3 worm cellular contexts compared by ENCODE assay signal in the genomic region with DNA sequence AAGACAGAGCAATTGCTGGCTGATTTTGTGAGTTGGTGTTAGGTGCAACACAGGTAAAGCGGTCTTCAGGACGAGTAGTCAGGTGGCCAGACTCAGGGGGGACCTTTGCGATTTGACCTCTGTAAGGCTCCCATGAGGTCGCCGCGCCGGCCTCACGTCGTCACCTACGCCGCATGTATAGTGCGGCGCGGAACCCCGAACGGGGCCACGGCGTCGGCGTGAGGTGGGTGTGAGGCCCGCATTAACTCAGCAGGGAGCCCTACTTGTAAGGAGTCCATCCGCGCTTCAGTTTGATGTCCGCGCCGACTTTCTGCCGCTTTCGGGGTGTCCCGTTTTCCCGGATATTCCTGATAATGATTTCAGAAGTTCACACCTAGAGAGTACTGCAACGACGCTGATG.
A peak's percentile ranks its signal among the peaks of the same experiment; 100 is the strongest.
TF ChIP-seq lines count a peak whose summit lies in the region.

No protein-coding gene starts in this region.

TF ChIP-seq in whole organism, L4 larva, 104 proteins besides CTCF, POLR2A, EP300 and RAD21:
- no peak for TF ChIP-seq ceh-82 (tag; optimal IDR thresholded peaks at IDR 0.05; lab: Kevin White, UChicago)
- TF ChIP-seq set-16 (GFP tag; IDR thresholded peaks at IDR 0.05; lab: Robert Waterston, UW), result peak; percentile 91
- TF ChIP-seq lir-3 (tag; optimal IDR thresholded peaks at IDR 0.05; lab: Kevin White, UChicago), result no peak
- no peak for TF ChIP-seq lin-39 (tag; optimal IDR thresholded peaks at IDR 0.05; lab: Kevin White, UChicago)
TF ChIP-seq in whole organism, L4 larva: peak in this region for 1.

TF ChIP-seq in whole organism, late embryonic, 69 proteins besides CTCF, POLR2A, EP300 and RAD21:
- TF ChIP-seq elt-4 (tag; optimal IDR thresholded peaks at IDR 0.05; lab: Kevin White, UChicago), result peak; percentile 29
- TF ChIP-seq elt-2 (tag; optimal IDR thresholded peaks at IDR 0.05; lab: Kevin White, UChicago), result no peak
TF ChIP-seq in whole organism, late embryonic: peak in this region for 1.

TF ChIP-seq in whole organism, young adult, 124 proteins besides CTCF, POLR2A, EP300 and RAD21:
- TF ChIP-seq egrh-3 (GFP tag; IDR thresholded peaks at IDR 0.05; lab: Robert Waterston, UW) (peak; percentile 52; the same call in 1 of the 2 replicates), lin-26 (GFP tag; IDR thresholded peaks at IDR 0.05; lab: Robert Waterston, UW) (0 out of 2 replicates have a peak, but pooled peaks have one; percentile 4), zfh-2 (GFP tag; conservative IDR thresholded peaks at IDR 0.05; lab: Robert Waterston, UW) (peak; percentile 73), cebp-2 (GFP tag; IDR thresholded peaks at IDR 0.05; lab: Robert Waterston, UW) (no peak), madf-6 (GFP tag; IDR thresholded peaks at IDR 0.05; lab: Robert Waterston, UW) (no peak), gei-17 (GFP tag; optimal IDR thresholded peaks at IDR 0.05; lab: Kevin White, UChicago) (no peak), sptf-2 (GFP tag; optimal IDR thresholded peaks at IDR 0.05; lab: Kevin White, UChicago) (no peak), rec-8 (tag; optimal IDR thresholded peaks at IDR 0.05; lab: Kevin White, UChicago) (no peak)
